Fruit fly (Drosophila melanogaster) whole organism, wandering third instar larva: ENCODE results near the gene Tango6.

Experiments
- Abd-B ChIP-seq: fragments of >200 bp; optimal IDR thresholded peaks from 2 replicates; lab custom pipeline; 2017; ENCODE audit warnings: missing biosample characterization, missing genetic modification characterization
- CrebA ChIP-seq: fragments of 200-800 bp; sonication (Bioruptor generic); optimal IDR thresholded peaks from 2 replicates; lab custom pipeline; 2016; ENCODE audit warnings: missing biosample characterization, mild to moderate bottlenecking, missing genetic modification characterization, borderline replicate concordance
- Dfd ChIP-seq: fragments of >200 bp; optimal IDR thresholded peaks from 2 replicates; lab custom pipeline; 2017; ENCODE audit warnings: missing biosample characterization, missing genetic modification characterization
- Dif ChIP-seq: fragments of 200-275, 200-300 bp; sonication (Bioruptor generic); optimal IDR thresholded peaks from 2 replicates; lab custom pipeline; 2018; ENCODE audit warnings: missing biosample characterization, missing genetic modification characterization; ENCODE audit not compliant: partially characterized antibody
- HLH106 ChIP-seq: fragments of 200-800 bp; optimal IDR thresholded peaks from 3 replicates; lab custom pipeline; 2019; ENCODE audit warnings: missing biosample characterization, mild to moderate bottlenecking, missing genetic modification characterization, moderate library complexity
- Hnf4 ChIP-seq: fragments of 200-800 bp; sonication (Bioruptor generic); optimal IDR thresholded peaks from 2 replicates; lab custom pipeline; 2016; ENCODE audit warnings: missing biosample characterization, mild to moderate bottlenecking, missing genetic modification characterization
- Hr78 ChIP-seq: fragments of >200 bp; optimal IDR thresholded peaks from 2 replicates; lab custom pipeline; 2017; ENCODE audit warnings: missing biosample characterization, missing genetic modification characterization
- Hr83 ChIP-seq: fragments of 200-300 bp; sonication (Bioruptor generic); optimal IDR thresholded peaks from 2 replicates; lab custom pipeline; 2016; ENCODE audit warnings: missing biosample characterization, mild to moderate bottlenecking, missing genetic modification characterization, moderate library complexity; ENCODE audit not compliant: poor library complexity, severe bottlenecking
- Jra ChIP-seq: sonication (Bioruptor generic); optimal IDR thresholded peaks from 2 replicates; lab custom pipeline; 2016; ENCODE audit warnings: missing biosample characterization, missing genetic modification characterization
- Myc ChIP-seq: fragments of >200 bp; optimal IDR thresholded peaks from 2 replicates; lab custom pipeline; 2017
- N ChIP-seq: fragments of >200 bp; optimal IDR thresholded peaks from 2 replicates; lab custom pipeline; 2018; ENCODE audit warnings: missing biosample characterization, missing external identifiers, missing genetic modification characterization
- OdsH ChIP-seq: fragments of 200-800 bp; sonication (Bioruptor generic); optimal IDR thresholded peaks from 2 replicates; lab custom pipeline; 2016; ENCODE audit warnings: missing biosample characterization, mild to moderate bottlenecking, missing genetic modification characterization
- Rel ChIP-seq, 2 experiments: fragments of 200-800 bp; sonication (Bioruptor generic) in 1 of 2; optimal IDR thresholded peaks; 2 replicates in 1 of 2; 3 replicates in 1 of 2; lab custom pipeline; 2016 to 2019; ENCODE audit warnings: mild to moderate bottlenecking in 2 of 2, missing biosample characterization in 2 of 2, missing genetic modification characterization in 2 of 2, moderate library complexity in 1 of 2
- Sp1 ChIP-seq: fragments of 200-800 bp; sonication (Bioruptor generic); optimal IDR thresholded peaks from 3 replicates; lab custom pipeline; 2019; ENCODE audit warnings: missing biosample characterization, mild to moderate bottlenecking, missing genetic modification characterization, moderate library complexity
- Vsx2 ChIP-seq: fragments of 200-300, 225-300 bp; sonication (Bioruptor generic); optimal IDR thresholded peaks from 2 replicates; lab custom pipeline; 2018; ENCODE audit warnings: missing biosample characterization, missing genetic modification characterization; ENCODE audit not compliant: partially characterized antibody
- br ChIP-seq: fragments of 200-800 bp; sonication (Bioruptor generic); optimal IDR thresholded peaks from 2 replicates; lab custom pipeline; 2016; ENCODE audit warnings: missing biosample characterization, missing genetic modification characterization
- brk ChIP-seq: fragments of 200-800 bp; sonication (Bioruptor generic); optimal IDR thresholded peaks from 2 replicates; lab custom pipeline; 2016; ENCODE audit warnings: missing biosample characterization, mild to moderate bottlenecking, missing genetic modification characterization
- dl ChIP-seq, 2 experiments: fragments of 175-275, 200-275 bp in 1 of 2; fragments of 200-275 bp in 1 of 2; sonication (Bioruptor generic); optimal IDR thresholded peaks; lab custom pipeline; 2018; ENCODE audit warnings: mild to moderate bottlenecking in 2 of 2, missing biosample characterization in 2 of 2, missing genetic modification characterization in 2 of 2, moderate library complexity in 2 of 2; ENCODE audit not compliant: partially characterized antibody in 2 of 2, insufficient read depth in 1 of 2
- dmrt93B ChIP-seq: fragments of 200-800 bp; sonication (Bioruptor generic); optimal IDR thresholded peaks from 2 replicates; lab custom pipeline; 2018; ENCODE audit warnings: missing biosample characterization, mild to moderate bottlenecking, missing genetic modification characterization
- dsf ChIP-seq: sonication (Bioruptor generic); optimal IDR thresholded peaks from 2 replicates; lab custom pipeline; 2016; ENCODE audit warnings: missing biosample characterization, missing genetic modification characterization, borderline replicate concordance
- ey ChIP-seq: fragments of 200-800 bp; sonication (Bioruptor generic); optimal IDR thresholded peaks from 2 replicates; lab custom pipeline; 2016; ENCODE audit warnings: missing biosample characterization, missing genetic modification characterization
- foxo ChIP-seq, 2 experiments: fragments of 200-800 bp; sonication (Bioruptor generic); optimal IDR thresholded peaks; 2 replicates in 1 of 2; 3 replicates in 1 of 2; lab custom pipeline; 2016 to 2017; ENCODE audit warnings: missing biosample characterization in 2 of 2, missing genetic modification characterization in 2 of 2
- fru ChIP-seq: fragments of 200-800 bp; sonication (Bioruptor generic); optimal IDR thresholded peaks from 3 replicates; lab custom pipeline; 2016; ENCODE audit warnings: missing biosample characterization, mild to moderate bottlenecking, missing genetic modification characterization
- h ChIP-seq: fragments of 200-800 bp; sonication (Bioruptor generic); optimal IDR thresholded peaks from 3 replicates; lab custom pipeline; 2016; ENCODE audit warnings: missing biosample characterization, mild to moderate bottlenecking, missing genetic modification characterization
- jim ChIP-seq: fragments of 175-275, 200-325 bp; sonication (Bioruptor generic); optimal IDR thresholded peaks from 2 replicates; lab custom pipeline; 2016; ENCODE audit warnings: missing biosample characterization, mild to moderate bottlenecking, missing genetic modification characterization
- lola ChIP-seq: fragments of >200 bp; optimal IDR thresholded peaks from 2 replicates; lab custom pipeline; 2017; ENCODE audit warnings: missing biosample characterization, missing genetic modification characterization
- pan ChIP-seq: fragments of >200 bp; optimal IDR thresholded peaks from 2 replicates; lab custom pipeline; 2017
- psq ChIP-seq: fragments of 200-800 bp; sonication (Bioruptor generic); optimal IDR thresholded peaks from 3 replicates; lab custom pipeline; 2017; ENCODE audit warnings: missing biosample characterization, mild to moderate bottlenecking, missing genetic modification characterization, moderate library complexity
- rgr ChIP-seq: fragments of 200-800 bp; sonication (Bioruptor generic); optimal IDR thresholded peaks from 3 replicates; lab custom pipeline; 2016; ENCODE audit warnings: missing biosample characterization, mild to moderate bottlenecking, missing genetic modification characterization
- sage ChIP-seq: fragments of 200-800 bp; sonication (Bioruptor generic); optimal IDR thresholded peaks from 2 replicates; lab custom pipeline; 2016; ENCODE audit warnings: missing biosample characterization, mild to moderate bottlenecking, missing genetic modification characterization
- sv ChIP-seq: fragments of 200-800 bp; sonication (Bioruptor generic); optimal IDR thresholded peaks from 3 replicates; lab custom pipeline; 2016; ENCODE audit warnings: missing biosample characterization, missing genetic modification characterization
- tai ChIP-seq: sonication (Bioruptor generic); optimal IDR thresholded peaks from 2 replicates; lab custom pipeline; 2016; ENCODE audit warnings: missing biosample characterization, missing genetic modification characterization
- usp ChIP-seq: fragments of >200 bp; optimal IDR thresholded peaks from 2 replicates; lab custom pipeline; 2017; ENCODE audit warnings: missing biosample characterization, missing genetic modification characterization
- woc ChIP-seq: sonication (Bioruptor generic); optimal IDR thresholded peaks from 2 replicates; lab custom pipeline; 2016; ENCODE audit warnings: missing biosample characterization, mild to moderate bottlenecking, missing genetic modification characterization

Tango6 gene

dm6 chr2L:19009130-19009529 is 40.3 kb downstream of the Tango6 start, which contains the start of gene RpL30 (continued):
- TF ChIP-seq tai (GFP tag; lab: Kevin White, UChicago) (no peak), brk (GFP tag; lab: Kevin White, UChicago) (no peak), Hnf4 (GFP tag; lab: Kevin White, UChicago) (peak; percentile 81), dl (GFP tag; optimal IDR thresholded peaks at IDR 0.05; lab: Kevin White, UChicago; ENCODE audit: insufficient read depth in 1 of 2, partially characterized antibody in 2 of 2) (no peak), fru (peak; percentile 81)

dm6 chr2L:19010037-19010436 is 41.2 kb downstream of the Tango6 start:
- TF ChIP-seq Hr83 (GFP tag; lab: Kevin White, UChicago), result no peak
- TF ChIP-seq Sp1 (GFP tag; lab: Kevin White, UChicago), result no peak
- TF ChIP-seq Hr78 (GFP tag; lab: Kevin White, UChicago), result no peak
- no peak for TF ChIP-seq CrebA (GFP tag; lab: Kevin White, UChicago)
- no peak for TF ChIP-seq rgr
- TF ChIP-seq tai (GFP tag; lab: Kevin White, UChicago), result no peak
- no peak for TF ChIP-seq Vsx2 (GFP tag; lab: Kevin White, UChicago)
- TF ChIP-seq dmrt93B, result no peak
- no peak for TF ChIP-seq jim
- no peak for TF ChIP-seq Dif (GFP tag; lab: Kevin White, UChicago)
- TF ChIP-seq N (GFP tag; lab: Kevin White, UChicago), result no peak
- TF ChIP-seq psq, result no peak
- TF ChIP-seq dl (GFP tag; optimal IDR thresholded peaks at IDR 0.05; lab: Kevin White, UChicago; ENCODE audit: insufficient read depth in 1 of 2, partially characterized antibody in 2 of 2), result no peak
- no peak for TF ChIP-seq sv (GFP tag; lab: Kevin White, UChicago)
- TF ChIP-seq h (GFP tag; lab: Kevin White, UChicago), result no peak
- no peak for TF ChIP-seq Abd-B (GFP tag; lab: Kevin White, UChicago)
- no peak for TF ChIP-seq lola (GFP tag; lab: Kevin White, UChicago)
- no peak for TF ChIP-seq Rel (GFP tag; optimal IDR thresholded peaks at IDR 0.05; lab: Kevin White, UChicago)
- no peak for TF ChIP-seq Rel (tag; optimal IDR thresholded peaks at IDR 0.05; lab: Kevin White, UChicago)

- TF ChIP-seq ey (GFP tag; lab: Kevin White, UChicago) (no peak), tai (GFP tag; lab: Kevin White, UChicago) (no peak), Dif (GFP tag; lab: Kevin White, UChicago) (no peak), Hnf4 (GFP tag; lab: Kevin White, UChicago) (no peak), fru (no peak), dmrt93B (no peak), usp (GFP tag; lab: Kevin White, UChicago) (no peak), N (GFP tag; lab: Kevin White, UChicago) (no peak), Abd-B (GFP tag; lab: Kevin White, UChicago) (no peak), sage (no peak)
These were observed 41.7 kb downstream of the Tango6 start, which contains the start of gene robl37BC for dm6 chr2L:19010566-19010965. TSS of gene robl37BC (plus strand) at chr2L:19010866.

dm6 chr2L:19011895-19012645 is 43.2 kb downstream of the Tango6 start:
- peak; percentile 61 for TF ChIP-seq OdsH (GFP tag; lab: Kevin White, UChicago)
- TF ChIP-seq psq, result peak; percentile 48
- TF ChIP-seq Dfd (GFP tag; lab: Kevin White, UChicago), result no peak
- TF ChIP-seq Hnf4 (GFP tag; lab: Kevin White, UChicago), result peak; percentile 43
- TF ChIP-seq usp (GFP tag; lab: Kevin White, UChicago), result no peak
- peak; percentile 52 for TF ChIP-seq dmrt93B
- no peak for TF ChIP-seq Myc (lab: Kevin White, UChicago)
- peak; percentile 68 for TF ChIP-seq woc
- TF ChIP-seq fru, result peak; percentile 84
- TF ChIP-seq tai (GFP tag; lab: Kevin White, UChicago), result no peak
- TF ChIP-seq N (GFP tag; lab: Kevin White, UChicago), result no peak
- TF ChIP-seq Sp1 (GFP tag; lab: Kevin White, UChicago), result peak; percentile 75
- TF ChIP-seq Hr83 (GFP tag; lab: Kevin White, UChicago), result no peak
- peak in 1 of 2 experiments; percentile 77 for TF ChIP-seq foxo (GFP tag; optimal IDR thresholded peaks at IDR 0.05; lab: Kevin White, UChicago)
- no peak for TF ChIP-seq Vsx2 (GFP tag; lab: Kevin White, UChicago)
- TF ChIP-seq br (GFP tag; lab: Kevin White, UChicago), result peak; percentile 76
- TF ChIP-seq pan (lab: Kevin White, UChicago), result no peak
- TF ChIP-seq Abd-B (GFP tag; lab: Kevin White, UChicago), result no peak
- TF ChIP-seq CrebA (GFP tag; lab: Kevin White, UChicago), result no peak
- TF ChIP-seq dsf (GFP tag; lab: Kevin White, UChicago), result no peak
- peak; percentile 66 for TF ChIP-seq sv (GFP tag; lab: Kevin White, UChicago)
- peak; percentile 81 for TF ChIP-seq ey (GFP tag; lab: Kevin White, UChicago)
- TF ChIP-seq h (GFP tag; lab: Kevin White, UChicago), result peak; percentile 80
- TF ChIP-seq Jra, result peak; percentile 29
- peak; percentile 73 for TF ChIP-seq rgr
- TF ChIP-seq Dif (GFP tag; lab: Kevin White, UChicago), result no peak
- peak; percentile 74 for TF ChIP-seq HLH106
- no peak for TF ChIP-seq Rel (GFP tag; optimal IDR thresholded peaks at IDR 0.05; lab: Kevin White, UChicago)
- no peak for TF ChIP-seq Rel (tag; optimal IDR thresholded peaks at IDR 0.05; lab: Kevin White, UChicago)
- peak; percentile 25 for TF ChIP-seq brk (GFP tag; lab: Kevin White, UChicago)
